Fruit fly (Drosophila melanogaster) whole organism, adult: ENCODE data around the gene Hml.

Experiments
- CG11617 ChIP-seq: fragments of 200-800 bp; sonication (Bioruptor generic); optimal IDR thresholded peaks from 2 replicates; lab custom pipeline; 2017; ENCODE audit warnings: mild to moderate bottlenecking, missing biosample characterization, missing genetic modification reagents, missing genetic modification characterization
- CG14711 ChIP-seq: fragments of 200-800 bp; sonication (Bioruptor generic); optimal IDR thresholded peaks from 2 replicates; lab custom pipeline; 2018; ENCODE audit warnings: missing biosample characterization, mild to moderate bottlenecking, missing genetic modification characterization, moderate library complexity
- CG1620 ChIP-seq: fragments of 200-800 bp; sonication (Bioruptor generic); optimal IDR thresholded peaks from 2 replicates; lab custom pipeline; 2016; ENCODE audit warnings: missing biosample characterization, missing genetic modification characterization
- CG33017 ChIP-seq: fragments of 200-800 bp; sonication (Bioruptor generic); optimal IDR thresholded peaks from 2 replicates; lab custom pipeline; 2018; ENCODE audit warnings: missing biosample characterization, mild to moderate bottlenecking, missing genetic modification characterization, moderate library complexity
- CG5204 ChIP-seq: fragments of 200-800 bp; sonication (Bioruptor generic); optimal IDR thresholded peaks from 2 replicates; lab custom pipeline; 2016; ENCODE audit warnings: missing biosample characterization, missing genetic modification characterization
- CG7045 ChIP-seq: fragments of 200-800 bp; sonication (Bioruptor generic); optimal IDR thresholded peaks from 2 replicates; lab custom pipeline; 2017; ENCODE audit warnings: missing biosample characterization, mild to moderate bottlenecking, missing genetic modification characterization
- CG7101 ChIP-seq: fragments of 200-800 bp; sonication (Bioruptor generic); optimal IDR thresholded peaks from 2 replicates; lab custom pipeline; 2018; ENCODE audit warnings: missing biosample characterization, mild to moderate bottlenecking, missing genetic modification characterization, moderate library complexity
- Clk ChIP-seq: fragments of 200-800 bp; sonication (Bioruptor generic); optimal IDR thresholded peaks from 2 replicates; lab custom pipeline; 2017; ENCODE audit warnings: missing biosample characterization, missing genetic modification characterization
- Crg-1 ChIP-seq: fragments of 200-800 bp; sonication (Bioruptor generic); optimal IDR thresholded peaks from 2 replicates; lab custom pipeline; 2016; ENCODE audit warnings: missing biosample characterization, missing genetic modification characterization
- Hr96 ChIP-seq: fragments of 200-800 bp; sonication (Bioruptor generic); optimal IDR thresholded peaks from 2 replicates; lab custom pipeline; 2016; ENCODE audit warnings: missing biosample characterization, missing genetic modification characterization
- Mnt ChIP-seq: fragments of 200-800 bp; sonication (Bioruptor generic); optimal IDR thresholded peaks from 2 replicates; lab custom pipeline; 2016; ENCODE audit warnings: missing biosample characterization, mild to moderate bottlenecking, missing genetic modification characterization
- bab1 ChIP-seq: fragments of 200-800 bp; sonication (Bioruptor generic); optimal IDR thresholded peaks from 3 replicates; lab custom pipeline; 2019; ENCODE audit warnings: missing biosample characterization, mild to moderate bottlenecking, missing genetic modification characterization, moderate library complexity
- cic ChIP-seq: fragments of 200-800 bp; sonication (Bioruptor generic); optimal IDR thresholded peaks from 2 replicates; lab custom pipeline; 2017; ENCODE audit warnings: missing biosample characterization, mild to moderate bottlenecking, missing genetic modification characterization, moderate library complexity
- cnc ChIP-seq, 2 experiments: fragments of >200 bp; optimal IDR thresholded peaks; 2 replicates each; lab custom pipeline; 2017
- kay ChIP-seq: fragments of 200-800 bp; sonication (Bioruptor generic); peaks from one replicate; lab custom pipeline; 2016; ENCODE audit warnings: missing biosample characterization, missing genetic modification characterization, borderline replicate concordance
- ovo ChIP-seq: fragments of 200-800 bp; sonication (Bioruptor generic); optimal IDR thresholded peaks from 2 replicates; lab custom pipeline; 2016; ENCODE audit warnings: missing biosample characterization, missing genetic modification characterization
- pad ChIP-seq: fragments of 200-800 bp; sonication (Bioruptor generic); optimal IDR thresholded peaks from 3 replicates; lab custom pipeline; 2017; ENCODE audit warnings: missing biosample characterization, missing genetic modification characterization, mild to moderate bottlenecking, moderate library complexity, missing genetic modification reagents
- tj ChIP-seq: fragments of 200-800 bp; sonication (Bioruptor generic); optimal IDR thresholded peaks from 3 replicates; lab custom pipeline; 2017; ENCODE audit warnings: missing biosample characterization, mild to moderate bottlenecking, missing genetic modification characterization, moderate library complexity
- toe ChIP-seq: fragments of 200-800 bp; sonication (Bioruptor generic); optimal IDR thresholded peaks from 2 replicates; lab custom pipeline; 2016; ENCODE audit warnings: missing biosample characterization, missing genetic modification characterization

The Hml gene

DNA sequence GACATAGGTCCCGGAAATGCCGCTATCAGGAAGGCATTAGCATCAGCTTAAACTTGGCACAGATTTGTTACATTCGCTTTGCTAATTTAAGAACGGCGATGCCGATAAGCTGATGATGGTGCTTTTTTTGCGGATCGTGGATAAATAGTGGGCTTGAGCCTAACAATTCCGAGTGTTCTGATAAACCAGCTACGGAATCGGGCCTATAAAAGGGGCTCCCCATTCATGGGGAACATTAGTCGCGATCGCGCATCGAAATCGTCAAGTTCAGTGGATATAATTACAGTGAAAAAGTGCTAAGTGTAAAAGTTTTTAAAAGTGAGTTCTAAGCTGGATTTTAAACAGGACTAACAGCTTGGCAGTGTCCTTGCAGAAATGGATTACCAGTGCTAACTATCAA, at the start of gene Hml:
Hml (plus strand) TSS at position 301 of the 400 bp plus-strand sequence.
- no peak for TF ChIP-seq ovo (GFP tag; lab: Kevin White, UChicago)
- no peak for TF ChIP-seq CG14711 (tag; lab: Kevin White, UChicago)
- no peak for TF ChIP-seq Crg-1 (GFP tag; lab: Kevin White, UChicago)
- TF ChIP-seq Hr96 (GFP tag; lab: Kevin White, UChicago): no peak
- TF ChIP-seq Clk: no peak
- TF ChIP-seq CG33017 (tag; lab: Kevin White, UChicago): no peak
- TF ChIP-seq kay (GFP tag; lab: Kevin White, UChicago): no peak
- TF ChIP-seq pad: no peak
- no peak for TF ChIP-seq CG7101 (tag; lab: Kevin White, UChicago)
- no peak for TF ChIP-seq CG5204
- no peak for TF ChIP-seq cnc (optimal IDR thresholded peaks at IDR 0.05; lab: Kevin White, UChicago)
- no peak for TF ChIP-seq CG11617
- no peak for TF ChIP-seq CG1620 (GFP tag; lab: Kevin White, UChicago)
- no peak for TF ChIP-seq toe (GFP tag; lab: Kevin White, UChicago)
- TF ChIP-seq Mnt: no peak
- TF ChIP-seq cic (GFP tag; lab: Kevin White, UChicago): no peak
- no peak for TF ChIP-seq tj (GFP tag; lab: Kevin White, UChicago)
- no peak for TF ChIP-seq CG7045 (GFP tag; lab: Kevin White, UChicago)

DNA sequence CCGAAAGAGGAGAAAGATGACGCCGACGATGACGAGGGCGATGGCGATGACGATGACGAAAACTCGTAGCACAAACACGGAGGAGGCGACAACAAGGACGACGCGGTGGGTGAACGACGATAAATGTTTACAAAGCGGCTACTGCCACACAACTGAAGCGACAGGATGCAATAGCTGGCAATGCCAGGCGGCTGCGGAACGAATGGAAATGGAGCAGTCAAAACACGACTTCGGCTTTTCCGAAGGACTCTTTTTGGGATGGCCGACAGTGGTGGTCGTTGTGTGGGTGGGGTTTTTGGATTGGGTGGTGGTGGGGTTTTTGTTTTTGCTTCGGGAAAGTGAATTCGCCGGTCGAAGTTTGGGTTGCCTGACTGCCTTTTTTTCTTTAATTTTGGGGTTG, 42.6 kb upstream of the Hml start, which contains the start of gene bru3:
bru3 (minus strand) TSS at position 143 of the 400 bp plus-strand sequence.
- TF ChIP-seq CG1620 (GFP tag; lab: Kevin White, UChicago): no peak
- TF ChIP-seq bab1 (GFP tag; lab: Kevin White, UChicago): no peak
- no peak for TF ChIP-seq CG5204
- TF ChIP-seq tj (GFP tag; lab: Kevin White, UChicago): no peak
- TF ChIP-seq CG7045 (GFP tag; lab: Kevin White, UChicago): no peak
- TF ChIP-seq kay (GFP tag; lab: Kevin White, UChicago): no peak

DNA sequence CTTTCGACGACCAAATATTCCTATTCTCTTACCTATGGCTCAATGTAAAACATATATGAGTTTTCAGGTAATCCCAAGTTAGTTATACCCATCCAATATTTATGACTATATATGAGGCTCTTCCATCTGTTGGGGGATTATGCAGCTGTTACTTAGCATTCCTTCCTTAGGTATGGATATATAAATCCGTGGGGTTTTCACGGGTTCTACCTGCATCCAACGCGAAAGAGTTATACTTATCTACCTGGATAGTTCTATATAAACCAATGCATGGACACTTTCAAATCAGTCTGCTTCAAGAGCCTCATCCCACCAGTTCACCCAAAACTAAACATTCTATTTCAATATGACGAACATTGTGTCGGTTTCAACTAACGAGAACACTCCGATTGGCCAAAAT, 8.4 kb upstream of the Hml start, which contains the start of gene CG43184:
CG43184 (plus strand) TSS at position 301 of the 400 bp plus-strand sequence.
- no peak for TF ChIP-seq Mnt

DNA sequence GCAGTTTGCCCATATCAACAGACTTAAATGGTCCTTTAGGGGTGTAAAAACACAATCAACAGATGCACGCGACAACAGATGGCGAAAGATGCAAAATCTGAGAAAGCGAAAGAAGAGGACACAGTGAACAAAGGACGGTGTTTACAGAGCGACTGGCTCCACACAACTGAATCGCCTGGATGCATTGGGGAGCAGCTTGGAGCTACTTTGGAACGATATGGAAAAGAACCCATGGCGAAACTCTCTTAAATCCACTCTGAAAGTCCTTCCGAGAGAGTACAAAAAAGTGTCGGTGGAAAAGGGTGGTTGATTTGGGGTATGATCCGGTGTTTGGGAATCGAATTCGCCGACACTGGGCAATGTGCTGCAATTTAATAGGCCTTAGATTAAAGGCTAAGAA, 5.1 kb upstream of the Hml start:
- no peak for TF ChIP-seq Mnt
- TF ChIP-seq CG7101 (tag; lab: Kevin White, UChicago): no peak
- TF ChIP-seq cic (GFP tag; lab: Kevin White, UChicago): no peak

DNA sequence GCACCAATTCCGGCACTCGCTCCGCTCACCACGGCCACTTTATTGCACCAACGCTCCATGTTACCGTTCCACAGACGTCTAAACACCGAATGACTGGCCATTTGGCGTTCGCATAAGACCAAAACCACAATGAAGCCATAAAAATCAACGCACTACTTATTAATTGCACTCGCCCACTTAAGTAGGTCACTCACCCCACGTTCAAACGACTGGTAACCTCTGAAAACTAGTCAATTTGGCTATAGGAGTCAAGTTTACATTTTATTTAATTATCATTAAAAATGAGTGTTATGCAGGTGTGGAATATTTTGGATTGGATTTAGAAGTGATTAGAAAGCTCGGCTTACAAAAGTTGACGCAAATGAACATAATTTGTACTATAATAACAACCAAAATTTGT, 3.7 kb upstream of the Hml start, which contains the start of gene CG8757:
CG8757 (minus strand) TSS at position 101 of the 400 bp plus-strand sequence.
- TF ChIP-seq bab1 (GFP tag; lab: Kevin White, UChicago) (no peak), CG7045 (GFP tag; lab: Kevin White, UChicago) (no peak)

DNA sequence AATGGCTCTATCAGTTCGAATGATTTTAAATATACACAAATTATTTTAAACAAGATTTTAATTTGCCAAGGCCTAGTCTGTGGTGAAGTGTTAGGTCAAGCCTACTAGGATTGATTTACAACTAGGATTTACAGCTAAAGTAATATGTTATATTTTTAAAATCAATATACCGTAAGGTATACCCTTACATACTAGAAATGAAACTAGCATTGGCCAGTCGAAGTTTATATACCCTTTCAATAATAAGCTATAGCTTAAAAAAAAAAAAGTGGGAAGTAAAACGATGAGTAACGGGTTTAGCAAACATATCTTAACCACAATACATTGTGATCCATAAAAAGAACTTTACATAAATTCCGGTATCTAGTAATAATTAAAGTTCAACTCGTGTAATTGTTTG, 2.9 kb upstream of the Hml start, which contains the start of gene CG8750:
CG8750 (minus strand) TSS at position 101 of the 400 bp plus-strand sequence.
- TF ChIP-seq cic (GFP tag; lab: Kevin White, UChicago): no peak

DNA sequence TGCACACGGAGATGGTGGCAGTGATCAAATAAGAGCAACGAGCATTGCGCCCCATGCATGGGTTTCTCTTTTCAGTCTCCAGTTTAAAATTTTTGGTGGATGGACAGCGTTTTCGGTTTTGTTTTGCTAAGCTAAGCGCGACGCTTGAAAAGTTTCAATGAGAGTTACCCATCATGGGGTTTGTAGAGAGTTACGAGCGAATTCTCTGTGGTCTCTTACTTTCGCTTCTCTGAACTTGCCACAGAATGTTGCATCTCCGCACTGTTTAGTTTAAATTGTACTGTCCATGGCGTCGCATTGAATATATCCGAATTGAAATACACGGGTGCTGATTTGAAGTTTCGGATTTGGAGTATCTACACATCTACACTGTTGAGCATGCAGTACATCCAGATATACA, 2.5 kb upstream of the Hml start, which contains the start of gene Tsp68C:
Tsp68C (plus strand) TSS at position 301 of the 400 bp plus-strand sequence.
- TF ChIP-seq cnc (optimal IDR thresholded peaks at IDR 0.05; lab: Kevin White, UChicago) (no peak), CG1620 (GFP tag; lab: Kevin White, UChicago) (no peak), kay (GFP tag; lab: Kevin White, UChicago) (no peak), CG7101 (tag; lab: Kevin White, UChicago) (no peak), CG33017 (tag; lab: Kevin White, UChicago) (no peak), Crg-1 (GFP tag; lab: Kevin White, UChicago) (no peak), pad (no peak)

DNA sequence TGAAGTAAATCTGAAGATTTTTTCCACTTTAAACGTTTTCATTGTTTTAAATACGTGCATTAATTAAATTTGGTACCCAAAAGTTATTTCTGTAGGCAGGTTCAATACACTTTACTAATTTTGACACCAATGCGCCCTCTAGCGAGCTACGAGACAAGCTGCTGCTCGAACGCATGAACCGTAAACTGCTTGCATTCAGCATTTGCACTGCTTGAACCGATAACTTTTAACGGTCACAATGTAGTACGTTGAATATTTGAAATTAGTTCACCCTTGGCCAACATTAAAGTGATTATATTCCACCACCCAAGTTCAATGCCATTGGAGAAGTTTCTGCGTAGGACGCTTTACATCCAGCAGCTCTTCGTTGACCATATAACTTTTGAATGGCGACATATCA, 562 bp upstream of the Hml start:
- TF ChIP-seq CG7045 (GFP tag; lab: Kevin White, UChicago) (no peak), CG1620 (GFP tag; lab: Kevin White, UChicago) (no peak), CG33017 (tag; lab: Kevin White, UChicago) (no peak), Mnt (no peak), pad (no peak), bab1 (GFP tag; lab: Kevin White, UChicago) (no peak), CG5204 (no peak), CG7101 (tag; lab: Kevin White, UChicago) (no peak), ovo (GFP tag; lab: Kevin White, UChicago) (no peak), tj (GFP tag; lab: Kevin White, UChicago) (no peak), CG11617 (no peak), Clk (no peak)
